Fruit fly (Drosophila melanogaster): Measurements from ENCODE around the gene tap.

dm6 chr3L:17349604-17350003, 9.9 kb upstream of the tap start, which contains the start of gene Mip:
- no peak for TF ChIP-seq dsf (GFP tag; optimal IDR thresholded peaks at IDR 0.05; ENCODE audit: borderline replicate concordance)
- no peak for TF ChIP-seq CG9705 (GFP tag; optimal IDR thresholded peaks at IDR 0.05)
- no peak for TF ChIP-seq brk (GFP tag; optimal IDR thresholded peaks at IDR 0.05)
- no peak for TF ChIP-seq h (GFP tag; optimal IDR thresholded peaks at IDR 0.05)
- TF ChIP-seq br (GFP tag; optimal IDR thresholded peaks at IDR 0.05), result no peak
- TF ChIP-seq sv (GFP tag; optimal IDR thresholded peaks at IDR 0.05), result no peak
- no peak for TF ChIP-seq foxo (GFP tag; optimal IDR thresholded peaks at IDR 0.05)
- TF ChIP-seq GATAd (GFP tag; optimal IDR thresholded peaks at IDR 0.05), result no peak
- TF ChIP-seq lola (GFP tag; optimal IDR thresholded peaks at IDR 0.05), result no peak
- TF ChIP-seq Hr78 (GFP tag; optimal IDR thresholded peaks at IDR 0.05), result no peak
- no peak for TF ChIP-seq Hr83 (GFP tag; optimal IDR thresholded peaks at IDR 0.05; ENCODE audit: poor library complexity, severe bottlenecking)
- no peak for TF ChIP-seq usp (GFP tag; optimal IDR thresholded peaks at IDR 0.05)
